Worm (Caenorhabditis elegans) whole organism, L1 larva: ENCODE data around the gene pifk-1.

Source experiments
- ama-1 ChIP-seq: fragments of 150-350 bp; optimal IDR thresholded peaks from 2 replicates; lab custom pipeline; 2014
- ceh-8 ChIP-seq: fragments of 200-800 bp; sonication (Bioruptor generic); optimal IDR thresholded peaks from 2 replicates; lab custom pipeline; 2018; ENCODE audit warnings: mild to moderate bottlenecking, missing genetic modification characterization, moderate library complexity, missing compliant biosample characterization
- efl-1 ChIP-seq, 4 experiments: fragments of 150-350 bp; optimal IDR thresholded peaks in 3 of 4; peaks in 1 of 4; 1 replicate in 1 of 4; 2 replicates in 3 of 4; lab custom pipeline; 2014; ENCODE audit warnings: missing biosample characterization in 2 of 4, missing genetic modification characterization in 2 of 4, missing genetic modification reagents in 2 of 4
- fos-1 ChIP-seq: fragments of 150-350 bp; optimal IDR thresholded peaks from 2 replicates; lab custom pipeline; 2014; ENCODE audit warnings: missing biosample characterization, missing genetic modification characterization
- hpl-2 ChIP-seq: fragments of 150-350 bp; optimal IDR thresholded peaks from 2 replicates; lab custom pipeline; 2014; ENCODE audit warnings: missing biosample characterization, missing genetic modification reagents, missing genetic modification characterization
- lin-35 ChIP-seq, 2 experiments: fragments of 150-350 bp; optimal IDR thresholded peaks; 2 replicates each; lab custom pipeline; 2014; ENCODE audit warnings: missing biosample characterization in 2 of 2, missing genetic modification characterization in 2 of 2, missing genetic modification reagents in 2 of 2
- mdl-1 ChIP-seq, 2 experiments: fragments of 150-350 bp; optimal IDR thresholded peaks; 2 replicates each; lab custom pipeline; 2014 to 2017; ENCODE audit warnings: missing biosample characterization in 2 of 2, missing genetic modification characterization in 2 of 2, inconsistent platforms in 1 of 2
- nhr-77 ChIP-seq: fragments of 150-350 bp; optimal IDR thresholded peaks from 2 replicates; lab custom pipeline; 2014; ENCODE audit warnings: missing biosample characterization, missing genetic modification characterization
- snpc-4 ChIP-seq: fragments of 150-350 bp; optimal IDR thresholded peaks from 2 replicates; lab custom pipeline; 2014; ENCODE audit warnings: missing biosample characterization, missing genetic modification characterization
- tbx-2 ChIP-seq: sonication (generic microtip); optimal IDR thresholded peaks from 2 replicates; lab custom pipeline; 2016; ENCODE audit warnings: missing genetic modification characterization, missing compliant biosample characterization

DNA sequence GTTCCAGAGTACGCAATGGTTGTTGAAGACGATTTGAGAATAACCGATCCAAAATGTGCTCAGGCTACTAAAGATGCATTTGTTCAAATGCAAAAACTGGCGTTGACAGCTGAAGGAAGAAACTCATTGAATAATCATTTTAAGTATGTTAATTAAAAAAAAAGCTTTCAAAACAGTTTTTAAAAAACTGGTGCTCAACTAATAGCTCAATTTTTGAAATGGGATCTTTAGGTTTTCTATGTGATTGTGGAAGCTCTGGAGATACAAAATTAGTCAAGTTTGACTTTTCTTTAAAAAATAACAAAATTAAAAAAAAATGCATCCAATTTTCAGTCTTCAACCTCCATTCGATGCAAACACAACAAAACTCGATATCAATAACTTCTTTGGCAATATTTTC lies 50.7 kb downstream of the pifk-1 start:
- no peak for TF ChIP-seq ama-1 (lab: Kevin White, UChicago)
- no peak for TF ChIP-seq tbx-2 (tag; lab: Kevin White, UChicago)
- TF ChIP-seq hpl-2: no peak
- TF ChIP-seq fos-1 (tag; lab: Kevin White, UChicago): no peak
- TF ChIP-seq lin-35 (GFP tag; optimal IDR thresholded peaks at IDR 0.05; lab: Kevin White, UChicago): no peak
- no peak for TF ChIP-seq nhr-77
- no peak for TF ChIP-seq ceh-8 (GFP tag; lab: Kevin White, UChicago)
- no peak for TF ChIP-seq snpc-4 (tag; lab: Kevin White, UChicago)
- TF ChIP-seq efl-1 (optimal IDR thresholded peaks at IDR 0.05; lab: Kevin White, UChicago): no peak
- no peak for TF ChIP-seq efl-1 (GFP tag; optimal IDR thresholded peaks at IDR 0.05 in 1 of 2; lab: Kevin White, UChicago)
- no peak for TF ChIP-seq mdl-1 (tag; optimal IDR thresholded peaks at IDR 0.05; lab: Kevin White, UChicago)
